Worm (Caenorhabditis elegans) whole organism, L1 larva: Measurements from ENCODE around the gene K02D10.8.

ENCODE experiments used
- fkh-8 ChIP-seq: sonication (generic microtip); optimal IDR thresholded peaks from 2 replicates; lab custom pipeline; 2016; ENCODE audit warnings: mild to moderate bottlenecking, missing genetic modification characterization, missing compliant biosample characterization
- mep-1 ChIP-seq: fragments of 150-350 bp; optimal IDR thresholded peaks from 2 replicates; lab custom pipeline; 2014; ENCODE audit warnings: missing biosample characterization, missing genetic modification characterization
- nhr-237 ChIP-seq: fragments of 150-350 bp; optimal IDR thresholded peaks from 2 replicates; lab custom pipeline; 2014; ENCODE audit warnings: missing biosample characterization, missing genetic modification characterization
- unc-62 ChIP-seq: fragments of 150-350 bp; optimal IDR thresholded peaks from 2 replicates; lab custom pipeline; 2014; ENCODE audit warnings: missing biosample characterization, missing genetic modification reagents, missing genetic modification characterization
- ztf-4 ChIP-seq: fragments of 150-350 bp; optimal IDR thresholded peaks from 2 replicates; lab custom pipeline; 2014; ENCODE audit warnings: missing biosample characterization, missing genetic modification characterization

ce11 chrIII:8800796-8801083 is 14.6 kb downstream of the K02D10.8 start:
- TF ChIP-seq ztf-4 (tag; lab: Kevin White, UChicago): no peak
- TF ChIP-seq nhr-237 (tag; lab: Kevin White, UChicago): no peak
- TF ChIP-seq unc-62 (GFP tag; lab: Kevin White, UChicago): no peak
- no peak for TF ChIP-seq fkh-8 (tag; lab: Kevin White, UChicago)
- no peak for TF ChIP-seq mep-1 (tag; lab: Kevin White, UChicago)
